Worm (Caenorhabditis elegans) whole organism, late embryonic: ENCODE data around the gene B0410.1.
"Not testable (repeated sequence)": the region's sequence is repeated elsewhere in the genome, so short reads cannot be mapped to it uniquely, and the experiment has no call there.

Experiments used
- C08G9.2 ChIP-seq: sonication (generic microtip); optimal IDR thresholded peaks from 2 replicates; lab custom pipeline; 2016; ENCODE audit warnings: mild to moderate bottlenecking, missing genetic modification characterization, moderate library complexity, missing compliant biosample characterization
- C38D4.7 ChIP-seq: fragments of 200-800 bp; sonication (Bioruptor generic); optimal IDR thresholded peaks from 2 replicates; lab custom pipeline; 2018; ENCODE audit warnings: mild to moderate bottlenecking, missing genetic modification characterization, moderate library complexity, missing compliant biosample characterization
- K02D7.2 ChIP-seq: sonication (generic microtip); optimal IDR thresholded peaks from 2 replicates; lab custom pipeline; 2017; ENCODE audit warnings: mild to moderate bottlenecking, missing genetic modification characterization, missing compliant biosample characterization
- K09A11.1 ChIP-seq: sonication (generic microtip); optimal IDR thresholded peaks from 2 replicates; lab custom pipeline; 2017; ENCODE audit warnings: antibody characterized with exemption, mild to moderate bottlenecking, missing genetic modification characterization, missing compliant biosample characterization; ENCODE audit not compliant: insufficient read depth
- T23F11.4 ChIP-seq: fragments of 200-800 bp; sonication (Bioruptor generic); optimal IDR thresholded peaks from 2 replicates; lab custom pipeline; 2018; ENCODE audit warnings: mild to moderate bottlenecking, missing genetic modification characterization, missing compliant biosample characterization
- Y22D7AL.16 ChIP-seq: sonication (generic microtip); optimal IDR thresholded peaks from 2 replicates; lab custom pipeline; 2016; ENCODE audit warnings: missing genetic modification characterization, missing compliant biosample characterization
- ahr-1 ChIP-seq: sonication (generic microtip); optimal IDR thresholded peaks from 2 replicates; lab custom pipeline; 2016; ENCODE audit warnings: missing genetic modification characterization, missing compliant biosample characterization
- ceh-14 ChIP-seq: sonication (generic microtip); optimal IDR thresholded peaks from 2 replicates; lab custom pipeline; 2016; ENCODE audit warnings: missing genotype, missing genetic modification characterization, missing compliant biosample characterization
- ceh-18 ChIP-seq: sonication (generic microtip); optimal IDR thresholded peaks from 2 replicates; lab custom pipeline; 2016; ENCODE audit warnings: missing genetic modification characterization, missing compliant biosample characterization
- ceh-19 ChIP-seq: fragments of 200-800 bp; sonication (Bioruptor generic); optimal IDR thresholded peaks from 2 replicates; lab custom pipeline; 2018; ENCODE audit warnings: mild to moderate bottlenecking, missing genetic modification characterization, missing compliant biosample characterization
- ceh-2 ChIP-seq: sonication (generic microtip); optimal IDR thresholded peaks from 2 replicates; lab custom pipeline; 2016; ENCODE audit warnings: missing genotype, missing genetic modification characterization, missing compliant biosample characterization
- ceh-22 ChIP-seq: sonication (generic microtip); optimal IDR thresholded peaks from 2 replicates; lab custom pipeline; 2017; ENCODE audit warnings: missing biosample characterization, missing genetic modification characterization
- ceh-24 ChIP-seq: sonication (generic microtip); optimal IDR thresholded peaks from 2 replicates; lab custom pipeline; 2016; ENCODE audit warnings: mild to moderate bottlenecking, missing genetic modification characterization, missing compliant biosample characterization
- ceh-30 ChIP-seq: fragments of 150-350 bp; optimal IDR thresholded peaks from 2 replicates; lab custom pipeline; 2014; ENCODE audit warnings: missing biosample characterization, missing genetic modification characterization
- ceh-31 ChIP-seq: sonication (generic microtip); optimal IDR thresholded peaks from 2 replicates; lab custom pipeline; 2016; ENCODE audit warnings: missing genetic modification characterization, missing compliant biosample characterization
- ceh-34 ChIP-seq: sonication (generic microtip); optimal IDR thresholded peaks from 2 replicates; lab custom pipeline; 2016; ENCODE audit warnings: mild to moderate bottlenecking, missing genetic modification characterization, missing compliant biosample characterization
- ceh-45 ChIP-seq: fragments of 200-800 bp; sonication (Bioruptor generic); IDR thresholded peaks from 2 replicates; pipeline ENCODE4 v1.3.6; 2022; ENCODE audit warnings: missing genetic modification reagents, missing genetic modification characterization, missing compliant biosample characterization
- ceh-6 ChIP-seq: fragments of 200-800 bp; sonication (Bioruptor generic); optimal IDR thresholded peaks from 2 replicates; lab custom pipeline; 2018; ENCODE audit warnings: mild to moderate bottlenecking, missing genetic modification characterization, missing compliant biosample characterization
- che-1 ChIP-seq: sonication (generic microtip); optimal IDR thresholded peaks from 2 replicates; lab custom pipeline; 2016; ENCODE audit warnings: mild to moderate bottlenecking, missing genetic modification characterization, missing compliant biosample characterization
- dmd-4 ChIP-seq: sonication (generic microtip); optimal IDR thresholded peaks from 2 replicates; lab custom pipeline; 2016; ENCODE audit warnings: borderline replicate concordance, missing genetic modification characterization, missing compliant biosample characterization
- dve-1 ChIP-seq: sonication (generic microtip); optimal IDR thresholded peaks from 2 replicates; lab custom pipeline; 2017; ENCODE audit warnings: antibody characterized with exemption, mild to moderate bottlenecking, missing genetic modification characterization, missing compliant biosample characterization
- elt-4 ChIP-seq: sonication (generic microtip); optimal IDR thresholded peaks from 2 replicates; lab custom pipeline; 2016; ENCODE audit warnings: missing genetic modification characterization, missing compliant biosample characterization
- fkh-10 ChIP-seq: fragments of 150-350 bp; optimal IDR thresholded peaks from 2 replicates; lab custom pipeline; 2014; ENCODE audit warnings: missing biosample characterization, missing genetic modification reagents, missing genetic modification characterization
- fkh-6 ChIP-seq: sonication (generic microtip); optimal IDR thresholded peaks from 2 replicates; lab custom pipeline; 2016; ENCODE audit warnings: missing genetic modification characterization, missing compliant biosample characterization
- gmeb-2 ChIP-seq: sonication (generic microtip); optimal IDR thresholded peaks from 2 replicates; lab custom pipeline; 2016; ENCODE audit warnings: missing genetic modification characterization, inconsistent platforms, missing compliant biosample characterization
- hlh-13 ChIP-seq: fragments of 200-800 bp; sonication (Bioruptor generic); optimal IDR thresholded peaks from 2 replicates; lab custom pipeline; 2018; ENCODE audit warnings: mild to moderate bottlenecking, missing genetic modification characterization, missing compliant biosample characterization
- hlh-30 ChIP-seq: sonication (generic microtip); optimal IDR thresholded peaks from 2 replicates; lab custom pipeline; 2017; ENCODE audit warnings: antibody characterized with exemption, missing genetic modification characterization, missing compliant biosample characterization; ENCODE audit not compliant: insufficient read depth
- hlh-8 ChIP-seq: sonication (generic microtip); optimal IDR thresholded peaks from 2 replicates; lab custom pipeline; 2016; ENCODE audit warnings: missing genotype, missing genetic modification characterization, missing compliant biosample characterization
- lim-6 ChIP-seq: sonication (generic microtip); optimal IDR thresholded peaks from 2 replicates; lab custom pipeline; 2016; ENCODE audit warnings: missing genetic modification characterization, missing compliant biosample characterization
- lin-11 ChIP-seq: fragments of 200-800 bp; sonication (Bioruptor generic); optimal IDR thresholded peaks from 2 replicates; lab custom pipeline; 2018; ENCODE audit warnings: mild to moderate bottlenecking, missing genetic modification characterization, missing compliant biosample characterization
- madf-2 ChIP-seq: sonication (generic microtip); optimal IDR thresholded peaks from 2 replicates; lab custom pipeline; 2017; ENCODE audit warnings: missing genetic modification characterization, missing compliant biosample characterization
- mec-3 ChIP-seq: sonication (generic microtip); optimal IDR thresholded peaks from 2 replicates; lab custom pipeline; 2016; ENCODE audit warnings: borderline replicate concordance, missing genetic modification characterization, missing compliant biosample characterization
- nfya-1 ChIP-seq: sonication (generic microtip); optimal IDR thresholded peaks from 2 replicates; lab custom pipeline; 2017; ENCODE audit warnings: missing genetic modification characterization, mild to moderate bottlenecking, missing compliant biosample characterization, antibody characterized with exemption, moderate library complexity
- nhr-232 ChIP-seq: sonication (generic microtip); optimal IDR thresholded peaks from 2 replicates; lab custom pipeline; 2016; ENCODE audit warnings: missing genetic modification characterization, missing compliant biosample characterization
- npax-4 ChIP-seq: sonication (generic microtip); optimal IDR thresholded peaks from 2 replicates; lab custom pipeline; 2016; ENCODE audit warnings: missing genetic modification characterization, missing compliant biosample characterization
- odd-2 ChIP-seq: sonication (generic microtip); optimal IDR thresholded peaks from 2 replicates; lab custom pipeline; 2017; ENCODE audit warnings: antibody characterized with exemption, mild to moderate bottlenecking, missing genetic modification characterization, missing compliant biosample characterization
- pag-3 ChIP-seq: sonication (generic microtip); optimal IDR thresholded peaks from 2 replicates; lab custom pipeline; 2016; ENCODE audit warnings: missing compliant biosample characterization, missing genetic modification characterization, borderline replicate concordance
- pat-9 ChIP-seq: fragments of 200-800 bp; sonication (Bioruptor generic); optimal IDR thresholded peaks from 2 replicates; lab custom pipeline; 2018; ENCODE audit warnings: mild to moderate bottlenecking, missing genetic modification characterization, moderate library complexity, missing compliant biosample characterization
- pax-1 ChIP-seq: fragments of 150-350 bp; optimal IDR thresholded peaks from 2 replicates; lab custom pipeline; 2014; ENCODE audit warnings: missing biosample characterization, missing genetic modification characterization
- pha-2 ChIP-seq: sonication (generic microtip); optimal IDR thresholded peaks from 2 replicates; lab custom pipeline; 2017; ENCODE audit warnings: mild to moderate bottlenecking, missing genetic modification characterization, missing compliant biosample characterization
- pha-4 ChIP-seq: fragments of 150-350 bp; optimal IDR thresholded peaks from 2 replicates; lab custom pipeline; 2018; ENCODE audit warnings: missing biosample characterization, missing genetic modification reagents, missing genetic modification characterization
- pqm-1 ChIP-seq: sonication (generic microtip); optimal IDR thresholded peaks from 2 replicates; lab custom pipeline; 2016; ENCODE audit warnings: missing genetic modification characterization, missing compliant biosample characterization
- pros-1 ChIP-seq: fragments of 150-350 bp; optimal IDR thresholded peaks from 2 replicates; lab custom pipeline; 2014; ENCODE audit warnings: missing biosample characterization, missing genetic modification reagents, missing genetic modification characterization
- sdc-2 ChIP-seq: sonication (generic microtip); optimal IDR thresholded peaks from 2 replicates; lab custom pipeline; 2016; ENCODE audit warnings: missing genotype, missing genetic modification characterization, missing compliant biosample characterization
- sox-4 ChIP-seq: sonication (generic microtip); optimal IDR thresholded peaks from 2 replicates; lab custom pipeline; 2017; ENCODE audit warnings: mild to moderate bottlenecking, missing genetic modification characterization, inconsistent platforms, missing compliant biosample characterization
- syd-9 ChIP-seq: sonication (generic microtip); optimal IDR thresholded peaks from 2 replicates; lab custom pipeline; 2016; ENCODE audit warnings: mild to moderate bottlenecking, missing genetic modification characterization, moderate library complexity, missing compliant biosample characterization
- tbx-2 ChIP-seq: sonication (generic microtip); optimal IDR thresholded peaks from 2 replicates; lab custom pipeline; 2016; ENCODE audit warnings: missing genetic modification characterization, missing compliant biosample characterization
- unc-55 ChIP-seq: sonication (generic microtip); optimal IDR thresholded peaks from 2 replicates; lab custom pipeline; 2017; ENCODE audit warnings: missing biosample characterization, missing genetic modification reagents, missing genetic modification characterization
- unc-86 ChIP-seq: sonication (generic microtip); optimal IDR thresholded peaks from 2 replicates; lab custom pipeline; 2016; ENCODE audit warnings: missing genetic modification characterization, missing compliant biosample characterization
- ztf-16 ChIP-seq: sonication (generic microtip); optimal IDR thresholded peaks from 2 replicates; lab custom pipeline; 2017; ENCODE audit warnings: missing genetic modification characterization, missing compliant biosample characterization

B0410.1 gene

ce11 chrX:2894273-2894672, at the start of gene B0410.1:
TSS of gene B0410.1 (plus strand) at chrX:2894573.
- not testable (repeated sequence) for TF ChIP-seq pha-2 (tag; lab: Kevin White, UChicago); gmeb-2 (tag; lab: Kevin White, UChicago); C38D4.7

DNA sequence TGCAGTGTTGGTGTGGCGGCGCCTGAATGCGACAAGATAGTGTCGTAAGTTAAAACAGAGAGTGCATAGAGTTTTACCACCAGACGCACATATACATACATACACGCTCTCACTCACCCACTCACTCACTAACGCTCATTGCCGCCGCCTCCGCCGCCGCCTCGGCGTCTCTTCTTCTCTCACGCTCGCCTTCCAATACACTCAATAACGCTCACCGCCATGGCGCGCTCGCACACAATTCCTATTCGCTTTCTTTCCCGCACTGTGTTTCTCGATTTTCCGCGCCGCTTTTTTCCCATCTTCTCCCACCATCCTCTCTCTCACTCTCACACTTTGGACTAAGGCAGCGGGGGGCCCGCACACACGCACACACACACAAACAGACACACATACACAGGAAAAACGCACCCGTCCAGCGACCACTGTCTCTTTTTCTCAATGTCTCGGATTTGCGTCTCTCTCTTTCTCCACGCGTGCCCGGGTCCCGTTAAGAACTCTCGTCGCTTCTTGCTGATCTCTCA, 41.9 kb upstream of the B0410.1 start, which contains the start of gene kin-29:
kin-29 (minus strand) TSS at position 51 of the 521 bp plus-strand sequence.
- TF ChIP-seq fkh-10 (GFP tag; lab: Kevin White, UChicago) (peak; percentile 60), ztf-16 (tag; lab: Kevin White, UChicago) (peak; percentile 64), T23F11.4 (GFP tag; lab: Kevin White, UChicago) (peak; percentile 22), ceh-14 (peak; percentile 94), Y22D7AL.16 (tag; lab: Kevin White, UChicago) (no peak), pqm-1 (tag; lab: Kevin White, UChicago) (peak; percentile 74), pax-1 (tag; lab: Kevin White, UChicago) (no peak), K02D7.2 (tag; lab: Kevin White, UChicago) (no peak), pha-2 (tag; lab: Kevin White, UChicago) (peak; percentile 45), nhr-232 (tag; lab: Kevin White, UChicago) (no peak), odd-2 (no peak), ceh-6 (peak; percentile 52), ceh-24 (tag; lab: Kevin White, UChicago) (no peak), che-1 (tag; lab: Kevin White, UChicago) (peak; percentile 44), lin-11 (no peak), elt-4 (tag; lab: Kevin White, UChicago) (no peak), pros-1 (tag; lab: Kevin White, UChicago) (peak; percentile 85), syd-9 (peak; percentile 68), lim-6 (tag; lab: Kevin White, UChicago) (peak; percentile 45), mec-3 (tag; lab: Kevin White, UChicago) (peak; percentile 50), hlh-13 (GFP tag; lab: Kevin White, UChicago) (no peak), ceh-19 (peak; percentile 80), ceh-34 (tag; lab: Kevin White, UChicago) (peak; percentile 96), madf-2 (tag; lab: Kevin White, UChicago) (peak; percentile 57), ceh-31 (tag; lab: Kevin White, UChicago) (peak; percentile 94), C38D4.7 (peak; percentile 5), C08G9.2 (peak; percentile 67), tbx-2 (peak; percentile 95), sdc-2 (tag; lab: Kevin White, UChicago) (peak; percentile 89), hlh-8 (tag; lab: Kevin White, UChicago) (peak; percentile 76), ceh-22 (tag; lab: Kevin White, UChicago) (no peak), pha-4 (tag; lab: Kevin White, UChicago) (no peak), pat-9 (tag; lab: Kevin White, UChicago) (peak; percentile 62), hlh-30 (peak; percentile 46), ceh-18 (tag; lab: Kevin White, UChicago) (peak; percentile 98), pag-3 (tag; lab: Kevin White, UChicago) (peak; percentile 69), dmd-4 (tag; lab: Kevin White, UChicago) (peak; percentile 65), K09A11.1 (tag; lab: Kevin White, UChicago) (no peak), sox-4 (tag; lab: Kevin White, UChicago) (peak; percentile 68), npax-4 (tag; lab: Kevin White, UChicago) (peak; percentile 3), unc-86 (tag; lab: Kevin White, UChicago) (peak; percentile 29), ceh-45 (GFP tag; lab: Robert Waterston, UW) (no peak), dve-1 (peak; percentile 68), fkh-6 (tag; lab: Kevin White, UChicago) (no peak), nfya-1 (tag; lab: Kevin White, UChicago) (peak; percentile 89), ceh-30 (tag; lab: Kevin White, UChicago) (no peak), ceh-2 (tag; lab: Kevin White, UChicago) (peak; percentile 82), unc-55 (GFP tag; lab: Kevin White, UChicago) (peak; percentile 86), ahr-1 (tag; lab: Kevin White, UChicago) (no peak)
